Worm (Caenorhabditis elegans): ENCODE measurements around the gene C05B5.2.

ce11 chrIII:10006734-10007348 lies 6.5 kb upstream of the C05B5.2 start, which contains the start of gene C05B5.8:
- no peak for TF ChIP-seq nhr-76 (tag; optimal IDR thresholded peaks at IDR 0.05)
- no peak for TF ChIP-seq fkh-10 (GFP tag; optimal IDR thresholded peaks at IDR 0.05)
- no peak for TF ChIP-seq ztf-11 (tag; optimal IDR thresholded peaks at IDR 0.05)
- no peak for TF ChIP-seq ama-1 (optimal IDR thresholded peaks at IDR 0.05)
